Worm (Caenorhabditis elegans) whole organism, L2 larva: ENCODE measurements around the gene let-716.
A peak's percentile ranks its signal among the peaks of the same experiment; 100 is the strongest.

ENCODE experiments used
- F13H6.1 ChIP-seq: sonication (generic microtip); optimal IDR thresholded peaks from 2 replicates; lab custom pipeline; 2016; ENCODE audit warnings: missing genetic modification characterization, missing compliant biosample characterization
- R02D3.7 ChIP-seq: fragments of 150-350 bp; optimal IDR thresholded peaks from 2 replicates; lab custom pipeline; 2014; ENCODE audit warnings: missing biosample characterization, missing genetic modification characterization
- ceh-82 ChIP-seq: fragments of 150-350 bp; optimal IDR thresholded peaks from 2 replicates; lab custom pipeline; 2014; ENCODE audit warnings: missing biosample characterization, missing genetic modification characterization
- fos-1 ChIP-seq: fragments of 150-350 bp; optimal IDR thresholded peaks from 2 replicates; lab custom pipeline; 2014; ENCODE audit warnings: missing biosample characterization, missing genetic modification characterization
- nhr-12 ChIP-seq: fragments of 150-350 bp; optimal IDR thresholded peaks from 2 replicates; lab custom pipeline; 2014; ENCODE audit warnings: missing biosample characterization, missing genetic modification characterization
- nhr-237 ChIP-seq: fragments of 150-350 bp; optimal IDR thresholded peaks from 2 replicates; lab custom pipeline; 2014; ENCODE audit warnings: missing biosample characterization, missing genetic modification characterization
- sma-3 ChIP-seq: sonication (generic microtip); optimal IDR thresholded peaks from 2 replicates; lab custom pipeline; 2016; ENCODE audit warnings: missing genetic modification reagents, missing genetic modification characterization, missing compliant biosample characterization
- ztf-1 ChIP-seq: fragments of 200-800 bp; sonication (Bioruptor generic); conservative IDR thresholded peaks from 2 replicates; pipeline ENCODE4 v1.3.6; 2022; ENCODE audit warnings: missing genetic modification characterization, missing compliant biosample characterization
- ztf-4 ChIP-seq: fragments of 150-350 bp; optimal IDR thresholded peaks from 2 replicates; lab custom pipeline; 2014; ENCODE audit warnings: missing biosample characterization, missing genetic modification characterization

ce11 chrIII:6405121-6405520 is 21.8 kb downstream of the let-716 start:
- no peak for TF ChIP-seq ceh-82 (tag; lab: Kevin White, UChicago)
- no peak for TF ChIP-seq nhr-237 (tag; lab: Kevin White, UChicago)
- TF ChIP-seq nhr-12: no peak
- no peak for TF ChIP-seq sma-3 (GFP tag; lab: Kevin White, UChicago)
- no peak for TF ChIP-seq R02D3.7 (tag; lab: Kevin White, UChicago)
- no peak for TF ChIP-seq fos-1 (tag; lab: Kevin White, UChicago)
- peak; percentile 44 for TF ChIP-seq ztf-4 (tag; lab: Kevin White, UChicago)
- no peak for TF ChIP-seq ztf-1 (GFP tag; lab: Robert Waterston, UW)
- TF ChIP-seq F13H6.1 (tag; lab: Kevin White, UChicago): peak; percentile 58
